Fruit fly (Drosophila melanogaster) S2 (cell line): ENCODE results near the gene ND-30.

ENCODE experiments used
- CG8478 ChIP-seq: fragments of >200 bp; optimal IDR thresholded peaks from 2 replicates; lab custom pipeline; 2018
- CTCF ChIP-seq, 2 experiments: fragments of >200 bp; optimal IDR thresholded peaks; 2 replicates each; lab custom pipeline; 2018

dm6 chr3L:3189647-3190046 is 30.3 kb upstream of the ND-30 start, which contains the start of the genes CG42525 and CG14958:
- TF ChIP-seq CG8478 (lab: Kevin White, UChicago), result no peak
- TF ChIP-seq CTCF (optimal IDR thresholded peaks at IDR 0.05; lab: Kevin White, UChicago), result no peak
